Worm (Caenorhabditis elegans): ENCODE results near the gene gpx-7.

- TF ChIP-seq scrt-1 (GFP tag; IDR thresholded peaks at IDR 0.05) = no peak
- no peak for TF ChIP-seq hnd-1 (tag; optimal IDR thresholded peaks at IDR 0.05)
- no peak for TF ChIP-seq ama-1 (optimal IDR thresholded peaks at IDR 0.05)
- TF ChIP-seq flt-1 (GFP tag; IDR thresholded peaks at IDR 0.05) = no peak
- no peak for TF ChIP-seq B0310.2 (tag; optimal IDR thresholded peaks at IDR 0.05)
- TF ChIP-seq ceh-36 (tag; optimal IDR thresholded peaks at IDR 0.05) = no peak
- no peak for TF ChIP-seq tra-4 (tag; optimal IDR thresholded peaks at IDR 0.05)
- peak; percentile 70 for TF ChIP-seq F13C5.2 (tag; optimal IDR thresholded peaks at IDR 0.05)
- no peak for TF ChIP-seq ets-7 (tag; optimal IDR thresholded peaks at IDR 0.05)
- TF ChIP-seq hmbx-1 (tag; optimal IDR thresholded peaks at IDR 0.05) = no peak
- TF ChIP-seq tbx-37 (GFP tag; conservative IDR thresholded peaks at IDR 0.05) = no peak
These were observed 10.0 kb upstream of the gpx-7 start for ce11 chrX:7809352-7810196.

Measured in whole organism, early embryonic.